Worm (Caenorhabditis elegans) whole organism, early embryonic: ENCODE data around the gene fnta-1.

Experiments used
- B0310.2 ChIP-seq: sonication (generic microtip); optimal IDR thresholded peaks from 2 replicates; lab custom pipeline; 2016; ENCODE audit warnings: mild to moderate bottlenecking, missing genetic modification characterization, missing compliant biosample characterization
- F13C5.2 ChIP-seq: sonication (generic microtip); optimal IDR thresholded peaks from 2 replicates; lab custom pipeline; 2017; ENCODE audit warnings: mild to moderate bottlenecking, missing genetic modification characterization, inconsistent platforms, missing compliant biosample characterization
- aly-1 ChIP-seq: sonication (generic microtip); optimal IDR thresholded peaks from 2 replicates; lab custom pipeline; 2016; ENCODE audit warnings: missing genetic modification characterization, missing compliant biosample characterization
- ama-1 ChIP-seq: fragments of 150-350 bp; optimal IDR thresholded peaks from 2 replicates; lab custom pipeline; 2014
- ceh-13 ChIP-seq: fragments of 200-800 bp; sonication (Bioruptor generic); optimal IDR thresholded peaks from 2 replicates; lab custom pipeline; 2018; ENCODE audit warnings: mild to moderate bottlenecking, missing genetic modification characterization, missing compliant biosample characterization
- ceh-36 ChIP-seq: sonication (generic microtip); optimal IDR thresholded peaks from 2 replicates; lab custom pipeline; 2016; ENCODE audit warnings: missing genetic modification characterization, inconsistent platforms, missing compliant biosample characterization
- ets-7 ChIP-seq: sonication (generic microtip); optimal IDR thresholded peaks from 2 replicates; lab custom pipeline; 2016; ENCODE audit warnings: missing genotype, missing genetic modification characterization, missing compliant biosample characterization
- flt-1 ChIP-seq: fragments of 200-800 bp; sonication (Bioruptor generic); IDR thresholded peaks from 2 replicates; pipeline ENCODE4 v1.3.6; 2022; ENCODE audit warnings: missing genetic modification characterization, missing compliant biosample characterization
- hmbx-1 ChIP-seq: sonication (generic microtip); optimal IDR thresholded peaks from 2 replicates; lab custom pipeline; 2016; ENCODE audit warnings: mild to moderate bottlenecking, missing genetic modification characterization, missing compliant biosample characterization
- hmg-4 ChIP-seq: fragments of 200-800 bp; sonication (Bioruptor generic); optimal IDR thresholded peaks from 2 replicates; lab custom pipeline; 2018; ENCODE audit warnings: mild to moderate bottlenecking, missing genetic modification characterization, missing compliant biosample characterization
- hnd-1 ChIP-seq: sonication (generic microtip); optimal IDR thresholded peaks from 2 replicates; lab custom pipeline; 2016; ENCODE audit warnings: missing genetic modification characterization, missing compliant biosample characterization
- pes-1 ChIP-seq: fragments of 200-800 bp; sonication (Bioruptor generic); IDR thresholded peaks from 2 replicates; pipeline ENCODE4 v1.3.6; 2022; ENCODE audit warnings: missing genetic modification reagents, missing genetic modification characterization, missing compliant biosample characterization
- scrt-1 ChIP-seq: fragments of 200-800 bp; sonication (Bioruptor generic); IDR thresholded peaks from 2 replicates; pipeline ENCODE4 v1.3.6; 2022; ENCODE audit warnings: missing genetic modification characterization, missing compliant biosample characterization
- sea-1 ChIP-seq: fragments of 200-800 bp; sonication (Bioruptor generic); conservative IDR thresholded peaks from 2 replicates; pipeline ENCODE4 v1.3.6; 2022; ENCODE audit warnings: missing genetic modification characterization, missing compliant biosample characterization
- tbx-11 ChIP-seq: fragments of 200-800 bp; sonication (Bioruptor generic); IDR thresholded peaks from 2 replicates; pipeline ENCODE4 v1.3.6; 2022; ENCODE audit warnings: missing genetic modification characterization, missing compliant biosample characterization
- tbx-37 ChIP-seq: fragments of 200-800 bp; sonication (Bioruptor generic); conservative IDR thresholded peaks from 2 replicates; pipeline ENCODE4 v1.3.6; 2022; ENCODE audit warnings: missing genetic modification reagents, missing genetic modification characterization, missing compliant biosample characterization
- tra-4 ChIP-seq: sonication (generic microtip); optimal IDR thresholded peaks from 2 replicates; lab custom pipeline; 2017; ENCODE audit warnings: missing genetic modification characterization, missing compliant biosample characterization

The fnta-1 gene

DNA sequence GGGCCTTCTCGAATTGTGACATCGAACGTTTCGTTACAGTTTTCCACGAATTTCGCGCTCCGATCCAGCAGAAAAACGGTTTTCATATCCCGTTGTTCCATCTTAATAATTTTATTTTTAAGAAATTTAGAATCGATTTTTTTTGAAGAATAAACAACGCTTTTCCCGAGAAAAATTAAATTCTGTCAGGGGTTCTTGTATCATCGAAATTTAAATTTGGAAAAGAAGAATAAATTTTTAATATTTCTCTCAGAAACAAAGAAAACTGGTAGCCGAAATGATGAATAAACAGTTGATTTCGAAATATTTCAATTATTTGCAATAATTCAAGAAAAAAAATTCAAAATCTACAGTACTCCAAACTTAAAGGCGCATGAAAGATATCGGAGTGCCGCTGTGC, 2.8 kb downstream of the fnta-1 start, which contains the start of gene ints-13:
Gene ints-13 (minus strand): TSS at position 101 of the 400 bp plus-strand sequence.
- no peak for TF ChIP-seq tbx-37 (GFP tag; lab: Robert Waterston, UW)
- TF ChIP-seq ama-1 (lab: Kevin White, UChicago), result peak; percentile 20

DNA sequence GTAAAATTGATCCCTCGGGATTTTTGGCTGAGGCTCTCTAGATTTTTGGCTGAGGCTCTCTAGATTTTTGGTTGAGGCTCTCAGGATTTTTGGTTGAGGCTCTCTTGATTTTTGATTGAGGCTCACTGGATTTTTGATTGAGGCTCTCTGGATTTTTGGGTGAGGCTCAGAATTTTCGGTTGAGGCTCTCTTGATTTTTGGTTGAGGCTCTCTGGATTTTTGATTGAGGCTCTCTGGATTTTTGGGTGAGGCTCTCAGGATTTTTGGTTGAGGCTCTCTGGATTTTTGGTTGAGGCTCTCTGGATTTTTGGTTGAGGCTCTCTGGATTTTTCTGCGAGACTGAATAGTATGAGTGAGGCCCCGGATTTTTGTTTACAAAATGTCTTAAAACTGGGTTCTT, 4.0 kb downstream of the fnta-1 start:
- TF ChIP-seq F13C5.2 (tag; lab: Kevin White, UChicago) (no peak), ceh-36 (tag; lab: Kevin White, UChicago) (no peak), ceh-13 (GFP tag; lab: Kevin White, UChicago) (no peak)

DNA sequence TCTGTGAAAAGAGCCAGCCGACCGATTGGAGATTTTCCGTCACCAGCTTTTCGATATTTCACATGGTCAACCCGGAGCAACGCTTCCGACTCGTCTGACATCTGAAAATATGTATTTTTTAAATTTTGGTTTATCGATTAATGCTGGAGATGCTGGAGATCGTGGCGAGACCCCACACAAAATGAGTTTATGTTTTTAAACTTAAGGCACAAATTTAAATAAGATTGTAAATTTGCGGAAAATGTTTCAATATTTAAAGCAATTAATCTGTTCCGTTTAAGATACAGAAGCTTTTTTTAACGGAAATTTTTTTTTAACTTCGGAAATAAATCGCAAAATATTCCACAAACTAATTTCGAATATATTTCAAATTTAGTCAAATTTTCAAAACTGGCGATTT, 8.4 kb downstream of the fnta-1 start, which contains the start of gene gtf-2H1:
Gene gtf-2H1 (minus strand): TSS at position 101 of the 400 bp plus-strand sequence.
- TF ChIP-seq B0310.2 (tag; lab: Kevin White, UChicago) (no peak), ama-1 (lab: Kevin White, UChicago) (no peak), sea-1 (no peak), ceh-36 (tag; lab: Kevin White, UChicago) (no peak), hmbx-1 (tag; lab: Kevin White, UChicago) (no peak), flt-1 (GFP tag; lab: Robert Waterston, UW) (no peak), ceh-13 (GFP tag; lab: Kevin White, UChicago) (no peak), tbx-37 (GFP tag; lab: Robert Waterston, UW) (no peak), tra-4 (tag; lab: Kevin White, UChicago) (no peak), aly-1 (no peak), hmg-4 (GFP tag; lab: Kevin White, UChicago) (no peak), tbx-11 (GFP tag; lab: Robert Waterston, UW) (no peak), pes-1 (GFP tag; lab: Robert Waterston, UW) (no peak), ets-7 (no peak), hnd-1 (tag; lab: Kevin White, UChicago) (no peak), F13C5.2 (tag; lab: Kevin White, UChicago) (no peak), scrt-1 (GFP tag; lab: Robert Waterston, UW) (no peak)

DNA sequence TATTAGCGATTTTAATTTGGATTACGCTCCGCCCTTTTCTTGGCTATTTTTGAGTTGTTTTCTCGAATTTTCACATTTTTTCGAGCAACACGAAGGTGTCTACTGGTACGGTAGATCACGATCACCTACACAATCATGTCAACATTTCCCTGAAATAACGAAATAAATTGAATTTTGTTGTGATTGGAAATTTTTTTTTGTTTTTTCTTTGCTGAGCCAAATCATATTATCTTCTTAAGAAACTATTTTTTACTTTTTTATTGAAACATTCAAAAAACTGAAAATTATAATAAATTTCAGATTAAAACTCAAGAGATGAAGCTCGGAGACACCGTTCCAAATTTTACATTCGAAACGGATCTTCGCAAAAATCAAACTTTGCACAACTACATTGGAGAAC, 21.9 kb downstream of the fnta-1 start, which contains the start of gene prdx-6:
Gene prdx-6 (plus strand): TSS at position 301 of the 400 bp plus-strand sequence.
- no peak for TF ChIP-seq B0310.2 (tag; lab: Kevin White, UChicago)
- no peak for TF ChIP-seq tra-4 (tag; lab: Kevin White, UChicago)
- TF ChIP-seq F13C5.2 (tag; lab: Kevin White, UChicago), result no peak
- TF ChIP-seq hmg-4 (GFP tag; lab: Kevin White, UChicago), result no peak

DNA sequence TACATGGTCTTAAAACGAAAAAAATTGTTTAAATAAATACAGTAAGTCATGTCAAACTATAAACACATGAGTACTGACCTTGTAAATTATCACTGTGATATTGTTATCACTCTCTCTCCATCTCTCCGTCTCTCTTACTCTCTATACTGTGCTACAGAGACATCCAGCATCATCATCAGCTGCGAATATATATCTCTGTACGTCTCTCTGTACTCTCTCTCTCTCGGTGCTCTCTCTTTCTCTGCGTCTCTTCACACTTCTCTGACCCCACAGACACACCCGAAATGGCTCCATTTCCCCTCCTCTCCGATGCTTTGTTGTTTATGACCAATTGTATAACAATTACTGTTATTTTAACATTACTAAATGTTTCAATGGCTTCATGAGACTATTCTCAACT, 29.5 kb downstream of the fnta-1 start:
- no peak for TF ChIP-seq tbx-37 (GFP tag; lab: Robert Waterston, UW)
- TF ChIP-seq pes-1 (GFP tag; lab: Robert Waterston, UW), result no peak
- TF ChIP-seq hnd-1 (tag; lab: Kevin White, UChicago), result no peak
- TF ChIP-seq hmg-4 (GFP tag; lab: Kevin White, UChicago), result no peak
- no peak for TF ChIP-seq F13C5.2 (tag; lab: Kevin White, UChicago)
- no peak for TF ChIP-seq ets-7
- TF ChIP-seq ceh-36 (tag; lab: Kevin White, UChicago), result no peak
- TF ChIP-seq aly-1, result no peak
- no peak for TF ChIP-seq ceh-13 (GFP tag; lab: Kevin White, UChicago)
- no peak for TF ChIP-seq scrt-1 (GFP tag; lab: Robert Waterston, UW)

DNA sequence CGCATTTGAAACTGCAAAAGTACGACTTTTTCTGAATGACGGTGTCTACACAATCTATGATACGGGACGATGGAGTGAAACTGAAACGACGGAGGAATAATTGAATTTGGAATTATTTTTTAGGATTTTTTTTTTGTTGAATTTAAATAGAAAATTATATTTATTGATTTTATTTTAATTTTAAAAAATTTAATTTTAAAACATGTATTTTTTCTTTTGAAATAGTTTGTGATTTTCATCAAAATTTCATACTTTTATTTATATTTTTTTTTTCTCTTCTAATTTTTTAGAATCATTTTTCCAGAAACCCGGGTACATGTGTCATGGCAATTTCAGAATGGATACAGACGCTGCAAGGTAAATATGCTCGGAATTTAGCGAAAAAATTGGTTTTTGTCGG, 32.2 kb downstream of the fnta-1 start, which contains the start of gene Y38C1AA.1:
Gene Y38C1AA.1 (plus strand): TSS at position 301 of the 400 bp plus-strand sequence.
- TF ChIP-seq B0310.2 (tag; lab: Kevin White, UChicago), result no peak
- no peak for TF ChIP-seq sea-1

DNA sequence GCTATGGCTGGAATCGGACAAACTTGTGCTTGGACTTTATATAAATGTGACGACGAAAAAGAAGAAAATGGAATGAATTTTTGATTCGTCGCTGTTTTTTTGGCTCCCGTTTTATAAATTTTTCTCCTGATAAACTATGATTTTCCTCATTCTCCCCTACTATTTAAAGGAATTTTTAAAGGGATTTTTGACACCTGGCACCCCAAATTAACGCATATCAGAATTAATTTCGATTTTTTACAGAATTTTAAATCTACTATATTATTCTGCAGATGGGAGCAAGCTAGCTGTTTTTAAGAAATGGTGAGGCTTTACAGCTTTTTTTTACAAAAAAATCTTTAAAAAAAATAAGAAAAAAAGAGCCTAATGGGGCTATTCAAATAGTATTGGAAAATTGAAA, 35.1 kb downstream of the fnta-1 start, which contains the start of gene coa-1:
Gene coa-1 (plus strand): TSS at position 301 of the 400 bp plus-strand sequence.
- TF ChIP-seq scrt-1 (GFP tag; lab: Robert Waterston, UW), result no peak
- TF ChIP-seq B0310.2 (tag; lab: Kevin White, UChicago), result no peak
- TF ChIP-seq pes-1 (GFP tag; lab: Robert Waterston, UW), result no peak
- no peak for TF ChIP-seq flt-1 (GFP tag; lab: Robert Waterston, UW)
- TF ChIP-seq tbx-11 (GFP tag; lab: Robert Waterston, UW), result no peak
- TF ChIP-seq tra-4 (tag; lab: Kevin White, UChicago), result no peak
- no peak for TF ChIP-seq ceh-36 (tag; lab: Kevin White, UChicago)
- no peak for TF ChIP-seq aly-1
- TF ChIP-seq F13C5.2 (tag; lab: Kevin White, UChicago), result no peak
- no peak for TF ChIP-seq hnd-1 (tag; lab: Kevin White, UChicago)
- TF ChIP-seq tbx-37 (GFP tag; lab: Robert Waterston, UW), result no peak
- no peak for TF ChIP-seq ama-1 (lab: Kevin White, UChicago)
- no peak for TF ChIP-seq sea-1
- TF ChIP-seq hmbx-1 (tag; lab: Kevin White, UChicago), result no peak
- no peak for TF ChIP-seq hmg-4 (GFP tag; lab: Kevin White, UChicago)
- TF ChIP-seq ceh-13 (GFP tag; lab: Kevin White, UChicago), result no peak

DNA sequence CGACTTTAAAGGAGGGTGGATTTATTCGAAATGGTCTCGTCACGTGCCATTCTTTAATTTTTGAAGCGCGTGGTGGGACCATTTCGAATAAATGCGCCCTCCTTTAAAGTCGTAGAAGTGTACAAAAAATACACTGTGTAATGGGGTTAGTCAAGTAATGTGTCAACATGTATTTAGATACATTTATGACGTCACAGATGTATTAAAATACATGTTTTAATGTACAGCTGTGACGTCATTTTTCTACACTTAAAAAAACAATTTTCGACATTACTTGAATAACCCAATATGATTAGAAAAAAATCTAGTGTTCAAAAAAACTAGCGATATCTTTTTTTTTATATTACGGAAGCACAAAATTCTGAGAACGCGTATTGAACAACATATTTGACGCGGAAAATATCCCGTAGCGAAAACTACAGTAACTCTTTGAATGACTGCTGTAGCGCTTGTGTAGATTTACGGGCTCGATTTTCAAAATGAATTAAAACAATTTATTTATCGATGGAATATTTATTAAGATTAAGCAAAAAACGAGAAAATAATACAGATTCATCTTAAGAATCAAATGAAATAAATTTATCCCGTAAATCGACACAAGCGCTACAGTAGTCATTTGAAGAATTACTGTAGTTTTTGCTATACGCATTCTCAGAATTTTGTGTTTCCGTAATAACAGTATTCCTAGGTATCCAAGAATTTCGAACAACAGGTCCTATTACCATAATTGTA, 37.0 kb downstream of the fnta-1 start, which contains the start of gene gfrp-1:
Gene gfrp-1 (plus strand): TSS at position 682 of the 732 bp plus-strand sequence.
- no peak for TF ChIP-seq hnd-1 (tag; lab: Kevin White, UChicago)
- no peak for TF ChIP-seq pes-1 (GFP tag; lab: Robert Waterston, UW)
- no peak for TF ChIP-seq ets-7
- TF ChIP-seq ceh-13 (GFP tag; lab: Kevin White, UChicago), result no peak
